Fruit fly (Drosophila melanogaster) whole organism, embryonic: ENCODE measurements around the gene Hinfp.
A peak's percentile ranks its signal among the peaks of the same experiment; 100 is the strongest.

Experiments
- Adf1 ChIP-seq: fragments of 200-800 bp; sonication (Bioruptor generic); IDR thresholded peaks from 2 replicates; pipeline ENCODE4 v1.3.6; 2022; ENCODE audit warnings: missing biosample characterization, missing genetic modification characterization
- CG10321 ChIP-seq: fragments of 200-800 bp; sonication (Bioruptor generic); IDR thresholded peaks from 2 replicates; pipeline ENCODE4 v1.3.6; 2022; ENCODE audit warnings: missing biosample characterization, missing genetic modification characterization
- CG11093 ChIP-seq: fragments of 200-800 bp; sonication (Bioruptor generic); IDR thresholded peaks from 3 replicates; pipeline ENCODE4 v1.3.6; 2022; ENCODE audit warnings: missing biosample characterization, missing genetic modification characterization
- CG12219 ChIP-seq: fragments of 200-800 bp; sonication (Bioruptor generic); optimal IDR thresholded peaks from 3 replicates; lab custom pipeline; 2018; ENCODE audit warnings: missing biosample characterization, mild to moderate bottlenecking, missing genetic modification characterization
- CG15479 ChIP-seq: fragments of 200-800 bp; sonication (Bioruptor generic); optimal IDR thresholded peaks from 3 replicates; lab custom pipeline; 2019; ENCODE audit warnings: missing biosample characterization, mild to moderate bottlenecking, missing genetic modification characterization, moderate library complexity
- CG15601 ChIP-seq: fragments of 200-800 bp; sonication (Bioruptor generic); optimal IDR thresholded peaks from 3 replicates; lab custom pipeline; 2019; ENCODE audit warnings: missing biosample characterization, mild to moderate bottlenecking, missing genetic modification characterization, moderate library complexity
- CG1832 ChIP-seq: fragments of 200-800 bp; sonication (Bioruptor generic); optimal IDR thresholded peaks from 2 replicates; lab custom pipeline; 2017; ENCODE audit warnings: missing biosample characterization, mild to moderate bottlenecking, missing genetic modification characterization, inconsistent platforms
- CG30431 ChIP-seq: fragments of 200-800 bp; sonication (Bioruptor generic); optimal IDR thresholded peaks from 2 replicates; lab custom pipeline; 2017; ENCODE audit warnings: missing biosample characterization, missing genetic modification characterization
- CG31365 ChIP-seq: fragments of 200-800 bp; sonication (Bioruptor generic); optimal IDR thresholded peaks from 2 replicates; lab custom pipeline; 2018; ENCODE audit warnings: missing biosample characterization, mild to moderate bottlenecking, missing genetic modification characterization
- CG3281 ChIP-seq: fragments of 200-800 bp; sonication (Bioruptor generic); optimal IDR thresholded peaks from 3 replicates; lab custom pipeline; 2017; ENCODE audit warnings: missing biosample characterization, mild to moderate bottlenecking, missing genetic modification characterization
- CG4854 ChIP-seq: fragments of 200-800 bp; sonication (Bioruptor generic); optimal IDR thresholded peaks from 2 replicates; lab custom pipeline; 2016; ENCODE audit warnings: missing biosample characterization, missing genetic modification characterization, inconsistent platforms
- CG5180 ChIP-seq: fragments of 200-800 bp; sonication (Bioruptor generic); optimal IDR thresholded peaks from 3 replicates; lab custom pipeline; 2017; ENCODE audit warnings: missing biosample characterization, missing genetic modification characterization, mild to moderate bottlenecking, moderate library complexity, missing genetic modification reagents
- CG6175 ChIP-seq: fragments of 200-800 bp; sonication (Bioruptor generic); IDR thresholded peaks from 3 replicates; pipeline ENCODE4 v1.3.6; 2022; ENCODE audit warnings: missing biosample characterization, missing genetic modification characterization
- CG6791 ChIP-seq: fragments of 200-800 bp; sonication (Bioruptor generic); IDR thresholded peaks from 3 replicates; pipeline ENCODE4 v1.3.6; 2022; ENCODE audit warnings: missing biosample characterization, missing genetic modification characterization; ENCODE audit not compliant: partially characterized antibody
- CG7271 ChIP-seq: fragments of 200-800 bp; sonication (Bioruptor generic); optimal IDR thresholded peaks from 2 replicates; lab custom pipeline; 2018; ENCODE audit warnings: missing biosample characterization, mild to moderate bottlenecking, missing genetic modification characterization, moderate library complexity
- CG7987 ChIP-seq: fragments of 200-800 bp; sonication (Bioruptor generic); optimal IDR thresholded peaks from 2 replicates; lab custom pipeline; 2018; ENCODE audit warnings: missing biosample characterization, mild to moderate bottlenecking, missing genetic modification characterization, moderate library complexity
- Dbx ChIP-seq: fragments of 200-800 bp; sonication (Bioruptor generic); IDR thresholded peaks from 3 replicates; pipeline ENCODE4 v1.3.6; 2022; ENCODE audit warnings: missing biosample characterization, missing genetic modification characterization
- Deaf1 ChIP-seq: fragments of 200-800 bp; optimal IDR thresholded peaks from 3 replicates; lab custom pipeline; 2019; ENCODE audit warnings: missing biosample characterization, mild to moderate bottlenecking, missing genetic modification characterization, moderate library complexity
- Dip3 ChIP-seq: fragments of 200-800 bp; sonication (Bioruptor generic); optimal IDR thresholded peaks from 3 replicates; lab custom pipeline; 2016; ENCODE audit warnings: missing biosample characterization, missing genetic modification characterization
- Dll ChIP-seq: fragments of 200-800 bp; sonication (Bioruptor generic); IDR thresholded peaks from 4 replicates; pipeline ENCODE4 v1.3.6; 2022; ENCODE audit warnings: missing biosample characterization, missing genetic modification characterization; ENCODE audit not compliant: partially characterized antibody
- Doc3 ChIP-seq: fragments of 200-800 bp; sonication (Bioruptor generic); IDR thresholded peaks from 3 replicates; pipeline ENCODE4 v1.3.6; 2022; ENCODE audit warnings: missing biosample characterization, missing genetic modification characterization; ENCODE audit not compliant: partially characterized antibody
- ERR ChIP-seq: fragments of 200-800 bp; sonication (Bioruptor generic); optimal IDR thresholded peaks from 2 replicates; lab custom pipeline; 2016; ENCODE audit warnings: missing biosample characterization, missing genetic modification characterization
- GATAe ChIP-seq: fragments of 200-800 bp; sonication (Bioruptor generic); conservative IDR thresholded peaks from 2 replicates; pipeline ENCODE4 v1.3.6; 2022; ENCODE audit warnings: missing biosample characterization, missing genetic modification characterization
- HLH3B ChIP-seq: fragments of 200-800 bp; sonication (Bioruptor generic); IDR thresholded peaks from 2 replicates; pipeline ENCODE4 v1.3.6; 2022; ENCODE audit warnings: missing biosample characterization, missing genetic modification characterization
- Hey ChIP-seq: fragments of 200-800 bp; sonication (Bioruptor generic); optimal IDR thresholded peaks from 3 replicates; lab custom pipeline; 2018; ENCODE audit warnings: missing biosample characterization, mild to moderate bottlenecking, missing genetic modification characterization
- Hmx ChIP-seq: fragments of 200-800 bp; sonication (Bioruptor generic); optimal IDR thresholded peaks from 2 replicates; lab custom pipeline; 2016; ENCODE audit warnings: missing biosample characterization, missing genetic modification characterization
- Med ChIP-seq: fragments of 200-800 bp; sonication (Bioruptor generic); peaks from one replicate; lab custom pipeline; 2016; ENCODE audit warnings: missing biosample characterization, missing genetic modification characterization, mild to moderate bottlenecking, inconsistent platforms, moderate library complexity
- Neu2 ChIP-seq: fragments of 200-800 bp; sonication (Bioruptor generic); optimal IDR thresholded peaks from 3 replicates; lab custom pipeline; 2016; ENCODE audit warnings: missing biosample characterization, missing genetic modification characterization, borderline replicate concordance
- Nf-YA ChIP-seq: fragments of 200-800 bp; sonication (Bioruptor generic); IDR thresholded peaks from 2 replicates; pipeline ENCODE4 v1.3.6; 2022; ENCODE audit warnings: missing biosample characterization, missing genetic modification characterization
- Nf-YB ChIP-seq: fragments of 200-800 bp; sonication (Bioruptor generic); optimal IDR thresholded peaks from 3 replicates; lab custom pipeline; 2019; ENCODE audit warnings: missing biosample characterization, mild to moderate bottlenecking, missing genetic modification characterization, moderate library complexity
- Nf-YC ChIP-seq: fragments of 200-800 bp; optimal IDR thresholded peaks from 3 replicates; lab custom pipeline; 2019; ENCODE audit warnings: missing biosample characterization, mild to moderate bottlenecking, missing genetic modification characterization, moderate library complexity
- Rfx ChIP-seq: fragments of 200-800 bp; sonication (Bioruptor generic); IDR thresholded peaks from 2 replicates; pipeline ENCODE4 v1.3.6; 2022; ENCODE audit warnings: missing biosample characterization, missing genetic modification characterization
- Side ChIP-seq: fragments of 200-800 bp; sonication (Bioruptor generic); optimal IDR thresholded peaks from 2 replicates; lab custom pipeline; 2016; ENCODE audit warnings: missing biosample characterization, missing genetic modification characterization
- Vsx1 ChIP-seq: fragments of 200-800 bp; sonication (Bioruptor generic); optimal IDR thresholded peaks from 2 replicates; lab custom pipeline; 2017; ENCODE audit warnings: missing biosample characterization, mild to moderate bottlenecking, missing genetic modification characterization, missing genetic modification reagents
- ac ChIP-seq: fragments of 200-800 bp; sonication (Bioruptor generic); optimal IDR thresholded peaks from 3 replicates; lab custom pipeline; 2017; ENCODE audit warnings: missing biosample characterization, mild to moderate bottlenecking, missing genetic modification characterization
- ash1 ChIP-seq: fragments of 200-800 bp; sonication (Bioruptor generic); optimal IDR thresholded peaks from 2 replicates; lab custom pipeline; 2018; ENCODE audit warnings: missing biosample characterization, mild to moderate bottlenecking, missing genetic modification characterization
- btn ChIP-seq: fragments of 200-800 bp; sonication (Bioruptor generic); optimal IDR thresholded peaks from 2 replicates; lab custom pipeline; 2016; ENCODE audit warnings: missing biosample characterization, missing genetic modification characterization
- caup ChIP-seq: fragments of 200-800 bp; sonication (Bioruptor generic); optimal IDR thresholded peaks from 3 replicates; lab custom pipeline; 2017; ENCODE audit warnings: missing biosample characterization, mild to moderate bottlenecking, missing genetic modification characterization, moderate library complexity; ENCODE audit not compliant: severe bottlenecking
- cg ChIP-seq: fragments of 200-800 bp; sonication (Bioruptor generic); optimal IDR thresholded peaks from 3 replicates; lab custom pipeline; 2019; ENCODE audit warnings: missing biosample characterization, mild to moderate bottlenecking, missing genetic modification characterization, moderate library complexity
- ci ChIP-seq: fragments of 200-800 bp; sonication (Bioruptor generic); IDR thresholded peaks from 3 replicates; pipeline ENCODE4 v1.3.6; 2022; ENCODE audit warnings: missing biosample characterization, missing genetic modification characterization
- crc ChIP-seq: fragments of 200-800 bp; sonication (Bioruptor generic); optimal IDR thresholded peaks from 2 replicates; lab custom pipeline; 2016; ENCODE audit warnings: missing biosample characterization, missing genetic modification characterization
- ems ChIP-seq: fragments of 200-800 bp; sonication (Bioruptor generic); optimal IDR thresholded peaks from 3 replicates; lab custom pipeline; 2016; ENCODE audit warnings: missing biosample characterization, missing genetic modification characterization
- exex ChIP-seq: fragments of 200-800 bp; sonication (Bioruptor generic); optimal IDR thresholded peaks from 4 replicates; lab custom pipeline; 2018; ENCODE audit warnings: missing biosample characterization, mild to moderate bottlenecking, missing genetic modification characterization, moderate library complexity
- grn ChIP-seq: fragments of 200-800 bp; sonication (Bioruptor generic); optimal IDR thresholded peaks from 3 replicates; lab custom pipeline; 2017; ENCODE audit warnings: missing biosample characterization, missing genetic modification characterization
- jing ChIP-seq: fragments of 200-800 bp; sonication (Bioruptor generic); optimal IDR thresholded peaks from 2 replicates; lab custom pipeline; 2018; ENCODE audit warnings: missing biosample characterization, mild to moderate bottlenecking, missing genetic modification characterization
- kni ChIP-seq: fragments of 200-800 bp; sonication (Bioruptor generic); optimal IDR thresholded peaks from 3 replicates; lab custom pipeline; 2017; ENCODE audit warnings: mild to moderate bottlenecking, missing biosample characterization, missing genetic modification reagents, missing genetic modification characterization
- mirr ChIP-seq: fragments of 200-800 bp; sonication (Bioruptor generic); optimal IDR thresholded peaks from 3 replicates; lab custom pipeline; 2018; ENCODE audit warnings: missing biosample characterization, mild to moderate bottlenecking, missing genetic modification characterization
- nmo ChIP-seq: fragments of 200-800 bp; sonication (Bioruptor generic); optimal IDR thresholded peaks from 2 replicates; lab custom pipeline; 2018; ENCODE audit warnings: missing biosample characterization, mild to moderate bottlenecking, missing genetic modification characterization, moderate library complexity
- pita ChIP-seq: fragments of 200-800 bp; sonication (Bioruptor generic); optimal IDR thresholded peaks from 2 replicates; lab custom pipeline; 2017; ENCODE audit warnings: missing biosample characterization, mild to moderate bottlenecking, missing genetic modification characterization
- sug ChIP-seq: fragments of 200-800 bp; optimal IDR thresholded peaks from 2 replicates; lab custom pipeline; 2019; ENCODE audit warnings: missing biosample characterization, mild to moderate bottlenecking, missing genetic modification characterization, moderate library complexity
- z ChIP-seq: fragments of 200-800 bp; sonication (Bioruptor generic); IDR thresholded peaks from 3 replicates; pipeline ENCODE4 v1.3.6; 2022; ENCODE audit warnings: missing biosample characterization, missing genetic modification characterization
- zfh1 ChIP-seq: fragments of 200-800 bp; sonication (Bioruptor generic); IDR thresholded peaks from 3 replicates; pipeline ENCODE4 v1.3.6; 2022; ENCODE audit warnings: missing biosample characterization, missing genetic modification characterization

Gene Hinfp

dm6 chrX:580635-581034 lies 44.7 kb upstream of the Hinfp start:
- TF ChIP-seq mirr (GFP tag; lab: Kevin White, UChicago) (peak; percentile 32), nmo (no peak), Nf-YC (tag; lab: Kevin White, UChicago) (peak; percentile 91), HLH3B (no peak), Dbx (GFP tag; lab: Robert Waterston, UW) (no peak), CG3281 (GFP tag; lab: Kevin White, UChicago) (no peak), Doc3 (GFP tag; lab: Robert Waterston, UW) (no peak), Dip3 (GFP tag; lab: Kevin White, UChicago) (no peak), exex (peak; percentile 55), cg (GFP tag; lab: Kevin White, UChicago) (no peak), jing (GFP tag; lab: Kevin White, UChicago) (no peak), grn (GFP tag; lab: Kevin White, UChicago) (peak; percentile 68), Deaf1 (tag; lab: Kevin White, UChicago) (peak; percentile 62), z (GFP tag; lab: Robert Waterston, UW) (no peak), Side (no peak), CG6175 (GFP tag; lab: Robert Waterston, UW) (peak; percentile 56; the same call in 1 of the 3 replicates), Hey (tag; lab: Kevin White, UChicago) (no peak), Nf-YB (peak; percentile 91), sug (peak; percentile 90), CG1832 (GFP tag; lab: Kevin White, UChicago) (peak; percentile 18), Med (peak; percentile 51), ci (peak; percentile 45; the same call in 1 of the 3 replicates), Nf-YA (GFP tag; lab: Robert Waterston, UW) (peak; percentile 24; the same call in 1 of the 2 replicates), caup (GFP tag; lab: Kevin White, UChicago) (no peak), CG4854 (no peak), CG10321 (GFP tag; lab: Robert Waterston, UW) (peak; percentile 84), kni (GFP tag; lab: Kevin White, UChicago) (no peak), Adf1 (GFP tag; lab: Robert Waterston, UW) (peak; percentile 21; the same call in 1 of the 2 replicates), Vsx1 (peak; percentile 80), CG31365 (tag; lab: Kevin White, UChicago) (no peak), CG15479 (GFP tag; lab: Kevin White, UChicago) (no peak), CG5180 (peak; percentile 52), CG6791 (GFP tag; lab: Robert Waterston, UW) (no peak), ash1 (GFP tag; lab: Kevin White, UChicago) (peak; percentile 6), GATAe (GFP tag; lab: Robert Waterston, UW) (0 out of 2 replicates have a peak, but pooled peaks have one; percentile 19)
- TF ChIP-seq, all 482 proteins: peak for 18

dm6 chrX:581825-582224 lies 43.5 kb upstream of the Hinfp start, which contains the start of gene vnd:
Gene vnd (plus strand): TSS chrX:582121.
- TF ChIP-seq CG12219 (GFP tag; lab: Kevin White, UChicago) = no peak
- no peak for TF ChIP-seq CG7987 (GFP tag; lab: Kevin White, UChicago)
- no peak for TF ChIP-seq Hmx (GFP tag; lab: Kevin White, UChicago)
- no peak for TF ChIP-seq CG30431 (GFP tag; lab: Kevin White, UChicago)
- peak; percentile 39; the same call in 1 of the 3 replicates for TF ChIP-seq zfh1 (GFP tag; lab: Robert Waterston, UW)
- TF ChIP-seq CG11093 (GFP tag; lab: Robert Waterston, UW) = no peak
- TF ChIP-seq btn (GFP tag; lab: Kevin White, UChicago) = no peak
- TF ChIP-seq Dll (GFP tag; lab: Robert Waterston, UW) = no peak
- no peak for TF ChIP-seq Med
- TF ChIP-seq ac (GFP tag; lab: Kevin White, UChicago) = peak; percentile 40
- TF ChIP-seq Neu2 (GFP tag; lab: Kevin White, UChicago) = no peak
- TF ChIP-seq crc (GFP tag; lab: Kevin White, UChicago) = no peak
- TF ChIP-seq pita (GFP tag; lab: Kevin White, UChicago) = no peak
- peak; percentile 34 for TF ChIP-seq CG15601 (tag; lab: Kevin White, UChicago)
- TF ChIP-seq CG7271 (tag; lab: Kevin White, UChicago) = no peak
- no peak for TF ChIP-seq ERR (GFP tag; lab: Kevin White, UChicago)
- TF ChIP-seq ems (GFP tag; lab: Kevin White, UChicago) = no peak
- no peak for TF ChIP-seq Rfx (GFP tag; lab: Robert Waterston, UW)
